Fruit fly (Drosophila melanogaster) S2 (cell line): Measurements from ENCODE around the gene Npl4.

Experiments
- CG8478 ChIP-seq: fragments of >200 bp; optimal IDR thresholded peaks from 2 replicates; lab custom pipeline; 2018
- CTCF ChIP-seq, 2 experiments: fragments of >200 bp; optimal IDR thresholded peaks; 2 replicates each; lab custom pipeline; 2018

DNA sequence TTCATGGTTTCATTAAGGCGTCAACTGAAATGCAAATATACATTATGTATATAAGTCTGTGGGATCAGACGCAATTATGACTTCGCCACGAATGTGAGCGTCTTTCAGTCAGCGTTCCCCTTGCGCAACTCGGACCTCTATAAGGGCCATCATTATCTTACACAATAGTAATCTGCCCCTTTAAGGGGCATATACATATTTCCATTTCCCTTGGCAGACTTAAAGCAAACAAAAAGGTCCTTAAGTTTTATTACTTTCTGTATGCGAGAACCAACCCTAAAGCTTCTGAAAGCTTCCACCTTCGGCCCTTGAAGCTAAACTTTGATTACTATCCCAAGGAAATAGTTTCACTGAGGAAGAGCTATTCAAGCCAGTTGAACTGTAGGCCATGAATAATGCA is 26.0 kb upstream of the Npl4 start:
- TF ChIP-seq CTCF (optimal IDR thresholded peaks at IDR 0.05; lab: Kevin White, UChicago), result no peak
- no peak for TF ChIP-seq CG8478 (lab: Kevin White, UChicago)
